Worm (Caenorhabditis elegans) whole organism, young adult: Measurements from ENCODE around the gene Y34B4A.7.

ENCODE experiments used
- C06A6.2 ChIP-seq: fragments of 200-800 bp; sonication (Bioruptor generic); conservative IDR thresholded peaks from 2 replicates; pipeline ENCODE4 v1.3.6; 2022; ENCODE audit warnings: missing genetic modification characterization, missing compliant biosample characterization
- C17E4.6 ChIP-seq: fragments of 200-800 bp; sonication (Bioruptor generic); IDR thresholded peaks from 2 replicates; pipeline ENCODE4 v1.3.6; 2022; ENCODE audit warnings: missing genetic modification reagents, missing genetic modification characterization, missing compliant biosample characterization
- F10E7.11 ChIP-seq: sonication (generic microtip); optimal IDR thresholded peaks from 2 replicates; lab custom pipeline; 2017; ENCODE audit warnings: mild to moderate bottlenecking, missing genetic modification characterization, moderate library complexity, missing compliant biosample characterization
- F23B12.7 ChIP-seq: sonication (generic microtip); optimal IDR thresholded peaks from 2 replicates; lab custom pipeline; 2017; ENCODE audit warnings: missing genetic modification characterization, mild to moderate bottlenecking, missing compliant biosample characterization, antibody characterized with exemption, moderate library complexity; ENCODE audit not compliant: insufficient read depth
- K12H6.12 ChIP-seq: fragments of 200-800 bp; sonication (Bioruptor generic); optimal IDR thresholded peaks from 2 replicates; lab custom pipeline; 2018; ENCODE audit warnings: mild to moderate bottlenecking, missing genetic modification characterization, missing compliant biosample characterization
- T26A5.8 ChIP-seq: sonication (generic microtip); optimal IDR thresholded peaks from 2 replicates; lab custom pipeline; 2016; ENCODE audit warnings: missing genetic modification characterization, missing compliant biosample characterization
- Y95B8A.8 ChIP-seq: fragments of 200-800 bp; sonication (Bioruptor generic); IDR thresholded peaks from 2 replicates; pipeline ENCODE4 v1.3.6; 2022; ENCODE audit warnings: missing genetic modification reagents, missing genetic modification characterization, missing compliant biosample characterization
- ama-1 ChIP-seq, 3 experiments: fragments of 150-350 bp in 1 of 3; sonication (generic microtip) in 2 of 3; optimal IDR thresholded peaks; 2 replicates each; lab custom pipeline; 2014 to 2018; ENCODE audit warnings: missing biosample characterization in 2 of 3, missing genetic modification characterization in 2 of 3, missing genetic modification reagents in 2 of 3
- attf-5 ChIP-seq: fragments of 200-800 bp; sonication (Bioruptor generic); optimal IDR thresholded peaks from 2 replicates; lab custom pipeline; 2018; ENCODE audit warnings: mild to moderate bottlenecking, missing genetic modification characterization, missing compliant biosample characterization
- bed-1 ChIP-seq: fragments of 200-800 bp; sonication (Bioruptor generic); IDR thresholded peaks from 2 replicates; pipeline ENCODE4 v1.3.6; 2022; ENCODE audit warnings: missing genetic modification reagents, missing genetic modification characterization, missing compliant biosample characterization
- cebp-1 ChIP-seq, 2 experiments: fragments of 200-800 bp in 1 of 2; sonication (Bioruptor generic) in 1 of 2; sonication (generic microtip) in 1 of 2; IDR thresholded peaks in 1 of 2; optimal IDR thresholded peaks in 1 of 2; 2 replicates each; pipeline versions ENCODE4 v1.3.6 to Lab custom; 2017 to 2022; ENCODE audit warnings: missing compliant biosample characterization in 2 of 2, missing genetic modification characterization in 2 of 2, mild to moderate bottlenecking in 1 of 2, missing genetic modification reagents in 1 of 2, moderate library complexity in 1 of 2
- ceh-91 ChIP-seq: fragments of 200-800 bp; sonication (Bioruptor generic); IDR thresholded peaks from 2 replicates; pipeline ENCODE4 v1.3.6; 2022; ENCODE audit warnings: missing genetic modification reagents, missing genetic modification characterization, missing compliant biosample characterization
- chd-7 ChIP-seq: sonication (generic microtip); optimal IDR thresholded peaks from 2 replicates; lab custom pipeline; 2016; ENCODE audit warnings: mild to moderate bottlenecking, missing genetic modification characterization, moderate library complexity, missing compliant biosample characterization
- dox-1 ChIP-seq: fragments of 200-800 bp; sonication (Bioruptor generic); IDR thresholded peaks from 2 replicates; pipeline ENCODE4 v1.3.6; 2022; ENCODE audit warnings: missing genetic modification reagents, missing genetic modification characterization, missing compliant biosample characterization
- dpff-1 ChIP-seq: sonication (generic microtip); optimal IDR thresholded peaks from 2 replicates; lab custom pipeline; 2017; ENCODE audit warnings: mild to moderate bottlenecking, missing genetic modification characterization, missing compliant biosample characterization
- egl-18 ChIP-seq: fragments of 200-800 bp; sonication (Bioruptor generic); IDR thresholded peaks from 2 replicates; pipeline ENCODE4 v1.3.6; 2022; ENCODE audit warnings: missing genetic modification reagents, missing genetic modification characterization, missing compliant biosample characterization
- gei-17 ChIP-seq: fragments of 200-800 bp; sonication (Bioruptor generic); optimal IDR thresholded peaks from 2 replicates; lab custom pipeline; 2018; ENCODE audit warnings: mild to moderate bottlenecking, missing genetic modification characterization, missing compliant biosample characterization
- hlh-12 ChIP-seq: sonication (generic microtip); optimal IDR thresholded peaks from 2 replicates; lab custom pipeline; 2016; ENCODE audit warnings: missing genetic modification characterization, missing compliant biosample characterization
- hmg-1.2 ChIP-seq: fragments of 200-800 bp; sonication (Bioruptor generic); IDR thresholded peaks from 2 replicates; pipeline ENCODE4 v1.3.6; 2022; ENCODE audit warnings: missing genetic modification reagents, missing genetic modification characterization, missing compliant biosample characterization
- lag-1 ChIP-seq: fragments of 200-800 bp; sonication (Bioruptor generic); IDR thresholded peaks from 2 replicates; pipeline ENCODE4 v1.3.6; 2022; ENCODE audit warnings: missing genetic modification reagents, missing genetic modification characterization, missing compliant biosample characterization
- let-607 ChIP-seq, 2 experiments: fragments of 200-800 bp in 1 of 2; sonication (Bioruptor generic) in 1 of 2; sonication (generic microtip) in 1 of 2; optimal IDR thresholded peaks; 2 replicates each; lab custom pipeline; 2016 to 2018; ENCODE audit warnings: mild to moderate bottlenecking in 2 of 2, missing compliant biosample characterization in 2 of 2, missing genetic modification characterization in 2 of 2, moderate library complexity in 2 of 2, missing genotype in 1 of 2
- lin-26 ChIP-seq: fragments of 200-800 bp; sonication (Bioruptor generic); IDR thresholded peaks from 2 replicates; pipeline ENCODE4 v1.3.6; 2022; ENCODE audit warnings: missing genetic modification reagents, missing genetic modification characterization, missing compliant biosample characterization
- lin-40 ChIP-seq: sonication (generic microtip); optimal IDR thresholded peaks from 2 replicates; lab custom pipeline; 2016; ENCODE audit warnings: missing genetic modification characterization, mild to moderate bottlenecking, missing compliant biosample characterization, missing genotype, missing genetic modification reagents
- nhr-120 ChIP-seq: fragments of 200-800 bp; sonication (Bioruptor generic); IDR thresholded peaks from 2 replicates; pipeline ENCODE4 v1.3.6; 2022; ENCODE audit warnings: missing genetic modification characterization, missing compliant biosample characterization
- nhr-80 ChIP-seq: sonication (generic microtip); optimal IDR thresholded peaks from 2 replicates; lab custom pipeline; 2016; ENCODE audit warnings: missing genetic modification characterization, missing compliant biosample characterization
- repo-1 ChIP-seq: sonication (generic microtip); optimal IDR thresholded peaks from 2 replicates; lab custom pipeline; 2017; ENCODE audit warnings: mild to moderate bottlenecking, missing genetic modification characterization, missing compliant biosample characterization
- snpc-1.1 ChIP-seq: sonication (generic microtip); optimal IDR thresholded peaks from 2 replicates; lab custom pipeline; 2017; ENCODE audit warnings: missing genetic modification characterization, mild to moderate bottlenecking, missing compliant biosample characterization, antibody characterized with exemption, moderate library complexity, missing genotype, missing genetic modification reagents; ENCODE audit not compliant: insufficient read depth
- snpc-1.3 ChIP-seq: sonication (generic microtip); optimal IDR thresholded peaks from 2 replicates; lab custom pipeline; 2017; ENCODE audit warnings: missing genetic modification characterization, mild to moderate bottlenecking, missing compliant biosample characterization, antibody characterized with exemption, moderate library complexity, missing genotype, missing genetic modification reagents; ENCODE audit not compliant: insufficient read depth
- snpc-3.4 ChIP-seq: sonication (generic microtip); optimal IDR thresholded peaks from 2 replicates; lab custom pipeline; 2017; ENCODE audit warnings: missing genetic modification characterization, mild to moderate bottlenecking, missing compliant biosample characterization, antibody characterized with exemption, moderate library complexity, missing genotype, missing genetic modification reagents
- unc-62 ChIP-seq: fragments of 150-350 bp; optimal IDR thresholded peaks from 2 replicates; lab custom pipeline; 2014; ENCODE audit warnings: missing biosample characterization, missing genetic modification reagents, missing genetic modification characterization
- xnd-1 ChIP-seq: sonication (generic microtip); optimal IDR thresholded peaks from 2 replicates; lab custom pipeline; 2016; ENCODE audit warnings: missing genotype, missing genetic modification reagents, missing genetic modification characterization, missing compliant biosample characterization
- ztf-26 ChIP-seq: sonication (generic microtip); optimal IDR thresholded peaks from 2 replicates; lab custom pipeline; 2017; ENCODE audit warnings: missing genetic modification characterization, missing compliant biosample characterization
- ztf-3 ChIP-seq: fragments of 200-800 bp; sonication (Bioruptor generic); optimal IDR thresholded peaks from 2 replicates; lab custom pipeline; 2018; ENCODE audit warnings: mild to moderate bottlenecking, missing genetic modification characterization, missing compliant biosample characterization

Gene Y34B4A.7

ce11 chrX:5226265-5226664, 17.9 kb upstream of the Y34B4A.7 start, which contains the start of gene H28G03.3:
Gene H28G03.3 (minus strand): TSS chrX:5226365.
- TF ChIP-seq xnd-1 (tag; lab: Kevin White, UChicago): no peak
- no peak for TF ChIP-seq C17E4.6 (GFP tag; lab: Robert Waterston, UW)
- no peak for TF ChIP-seq lin-26 (GFP tag; lab: Robert Waterston, UW)
- TF ChIP-seq bed-1 (GFP tag; lab: Robert Waterston, UW): no peak
- TF ChIP-seq Y95B8A.8: no peak
- TF ChIP-seq gei-17 (GFP tag; lab: Kevin White, UChicago): no peak
- no peak for TF ChIP-seq repo-1
- TF ChIP-seq T26A5.8 (tag; lab: Kevin White, UChicago): no peak
- TF ChIP-seq dpff-1 (tag; lab: Kevin White, UChicago): no peak
- TF ChIP-seq ztf-26 (tag; lab: Kevin White, UChicago): no peak
- no peak for TF ChIP-seq ceh-91 (GFP tag; lab: Robert Waterston, UW)
- no peak for TF ChIP-seq let-607 (tag; optimal IDR thresholded peaks at IDR 0.05; lab: Kevin White, UChicago)
- no peak for TF ChIP-seq C06A6.2 (GFP tag; lab: Robert Waterston, UW)
- no peak for TF ChIP-seq unc-62 (GFP tag; lab: Kevin White, UChicago)

- no peak for TF ChIP-seq chd-7 (tag; lab: Kevin White, UChicago)
- no peak for TF ChIP-seq hmg-1.2
- no peak for TF ChIP-seq ceh-91 (GFP tag; lab: Robert Waterston, UW)
- TF ChIP-seq F10E7.11 (tag; lab: Kevin White, UChicago): no peak
- TF ChIP-seq lag-1 (GFP tag; lab: Robert Waterston, UW): no peak
- TF ChIP-seq lin-40 (tag; lab: Kevin White, UChicago): no peak
- TF ChIP-seq cebp-1 (GFP tag; IDR thresholded peaks at IDR 0.05; lab: Robert Waterston, UW): no peak
- TF ChIP-seq cebp-1 (tag; optimal IDR thresholded peaks at IDR 0.05; lab: Kevin White, UChicago): no peak
- TF ChIP-seq gei-17 (GFP tag; lab: Kevin White, UChicago): no peak
- no peak for TF ChIP-seq snpc-3.4 (tag; lab: Kevin White, UChicago)
- TF ChIP-seq snpc-1.3 (tag; lab: Kevin White, UChicago): no peak
- no peak for TF ChIP-seq F23B12.7 (tag; lab: Kevin White, UChicago)
- no peak for TF ChIP-seq attf-5 (GFP tag; lab: Kevin White, UChicago)
- no peak for TF ChIP-seq Y95B8A.8
- TF ChIP-seq K12H6.12 (tag; lab: Kevin White, UChicago): no peak
- TF ChIP-seq snpc-1.1 (tag; lab: Kevin White, UChicago): no peak
- no peak for TF ChIP-seq nhr-120 (GFP tag; lab: Robert Waterston, UW)
- TF ChIP-seq hlh-12 (tag; lab: Kevin White, UChicago): no peak
- no peak for TF ChIP-seq egl-18 (GFP tag; lab: Robert Waterston, UW)
- no peak for TF ChIP-seq ama-1 (optimal IDR thresholded peaks at IDR 0.05; lab: Kevin White, UChicago)
- no peak for TF ChIP-seq ama-1 (GFP tag; optimal IDR thresholded peaks at IDR 0.05; lab: Kevin White, UChicago)
These were observed 5.9 kb upstream of the Y34B4A.7 start for ce11 chrX:5238246-5238645.

- peak; percentile 39; the same call in 1 of the 2 replicates for TF ChIP-seq dox-1 (GFP tag; lab: Robert Waterston, UW)
- TF ChIP-seq ztf-3: no peak
- peak; percentile 85 for TF ChIP-seq nhr-80 (tag; lab: Kevin White, UChicago)
- peak; percentile 80; the same call in 1 of the 2 replicates for TF ChIP-seq hmg-1.2
- peak; percentile 21 for TF ChIP-seq attf-5 (GFP tag; lab: Kevin White, UChicago)
- TF ChIP-seq, all 124 proteins: peak for 4
These were observed 656 bp upstream of the Y34B4A.7 start, which contains the start of gene mtm-5 for ce11 chrX:5243382-5243979. Gene mtm-5 (minus strand): TSS chrX:5243408.
